Worm (Caenorhabditis elegans) whole organism, early embryonic: Measurements from ENCODE around the gene F58B4.2.

ENCODE experiments used
- F13C5.2 ChIP-seq: sonication (generic microtip); optimal IDR thresholded peaks from 2 replicates; lab custom pipeline; 2017; ENCODE audit warnings: mild to moderate bottlenecking, missing genetic modification characterization, inconsistent platforms, missing compliant biosample characterization
- hnd-1 ChIP-seq: sonication (generic microtip); optimal IDR thresholded peaks from 2 replicates; lab custom pipeline; 2016; ENCODE audit warnings: missing genetic modification characterization, missing compliant biosample characterization
- sea-1 ChIP-seq: fragments of 200-800 bp; sonication (Bioruptor generic); conservative IDR thresholded peaks from 2 replicates; pipeline ENCODE4 v1.3.6; 2022; ENCODE audit warnings: missing genetic modification characterization, missing compliant biosample characterization
- tra-4 ChIP-seq: sonication (generic microtip); optimal IDR thresholded peaks from 2 replicates; lab custom pipeline; 2017; ENCODE audit warnings: missing genetic modification characterization, missing compliant biosample characterization

DNA sequence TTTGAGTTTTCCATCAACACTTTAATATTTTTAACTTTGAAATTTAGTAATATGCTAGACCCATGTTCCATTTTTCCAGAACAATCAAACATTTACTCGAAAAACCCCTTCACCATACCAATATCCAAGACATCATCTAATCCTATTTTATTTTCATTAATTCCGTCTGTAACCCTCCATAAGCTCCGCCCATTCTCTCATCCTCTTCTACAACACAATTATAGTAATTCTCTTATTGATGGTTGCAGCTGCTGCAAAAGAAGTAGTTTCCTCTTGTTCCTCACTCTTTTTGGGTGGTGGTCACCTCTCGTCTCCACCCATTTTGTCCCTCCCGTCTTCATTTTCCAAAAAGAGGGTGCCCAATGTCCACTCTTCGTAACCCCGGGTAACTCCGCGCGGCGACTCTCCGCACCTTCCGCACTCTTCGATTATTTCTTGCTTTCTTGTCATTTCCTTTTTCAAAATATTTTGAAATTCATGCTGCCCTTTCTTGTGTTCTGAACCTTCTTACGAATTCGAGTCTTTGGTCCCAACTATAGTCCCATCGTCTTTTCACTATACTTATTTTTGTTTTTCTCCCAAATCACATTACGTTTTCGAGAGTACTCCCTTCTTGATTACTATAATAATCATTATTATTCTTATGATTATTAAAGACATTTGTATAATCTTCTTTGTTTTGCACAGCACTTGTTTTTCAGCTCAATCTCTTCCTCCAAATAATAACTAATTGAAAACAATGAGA is 38.0 kb downstream of the F58B4.2 start, which contains the start of gene F32D8.1:
- no peak for TF ChIP-seq F13C5.2
- TF ChIP-seq hnd-1 (tag; lab: Kevin White, UChicago): no peak
- TF ChIP-seq sea-1 (GFP tag; lab: Robert Waterston, UW): no peak
- no peak for TF ChIP-seq tra-4 (tag; lab: Kevin White, UChicago)
